Fruit fly (Drosophila melanogaster): Measurements from ENCODE around the gene ppk19.

The ppk19 gene

dm6 chr3R:29699220-29699619 lies 27.0 kb downstream of the ppk19 start (continued):
- TF ChIP-seq bigmax (GFP tag; optimal IDR thresholded peaks at IDR 0.05) (no peak), Hr39 (optimal IDR thresholded peaks at IDR 0.05) (no peak), CG6272 (GFP tag; IDR thresholded peaks at IDR 0.05) (peak; percentile 39; the same call in 1 of the 2 replicates), Mrtf (GFP tag; IDR thresholded peaks at IDR 0.05) (no peak), CG3065 (GFP tag; optimal IDR thresholded peaks at IDR 0.05) (no peak), CG12942 (GFP tag; optimal IDR thresholded peaks at IDR 0.05) (no peak), CG30431 (GFP tag; optimal IDR thresholded peaks at IDR 0.05) (no peak), CG1602 (GFP tag; optimal IDR thresholded peaks at IDR 0.05) (no peak), CG2202 (tag; optimal IDR thresholded peaks at IDR 0.05) (no peak), CG18262 (tag; optimal IDR thresholded peaks at IDR 0.05) (peak; percentile 74), Fer3 (tag; optimal IDR thresholded peaks at IDR 0.05) (no peak), CG10209 (GFP tag; optimal IDR thresholded peaks at IDR 0.05) (no peak), Elba2 (GFP tag; optimal IDR thresholded peaks at IDR 0.05) (no peak), CG34376 (GFP tag; optimal IDR thresholded peaks at IDR 0.05) (no peak), CG42726 (GFP tag; IDR thresholded peaks at IDR 0.05; ENCODE audit: partially characterized antibody) (no peak), Doc2 (GFP tag; IDR thresholded peaks at IDR 0.05) (no peak), Mes4 (GFP tag; optimal IDR thresholded peaks at IDR 0.05) (no peak), CG12769 (tag; optimal IDR thresholded peaks at IDR 0.05) (no peak), Stat92E (GFP tag; optimal IDR thresholded peaks at IDR 0.05) (no peak), CG2889 (GFP tag; IDR thresholded peaks at IDR 0.05) (no peak), Pdp1 (GFP tag; optimal IDR thresholded peaks at IDR 0.05) (peak in 1 of 2 experiments; percentile 44), gem (tag; optimal IDR thresholded peaks at IDR 0.05) (peak; percentile 73), chn (GFP tag; optimal IDR thresholded peaks at IDR 0.05) (no peak), lov (optimal IDR thresholded peaks at IDR 0.05) (no peak), lov (GFP tag; IDR thresholded peaks at IDR 0.05) (no peak), cg (GFP tag; optimal IDR thresholded peaks at IDR 0.05) (no peak), dmrt99B (tag; optimal IDR thresholded peaks at IDR 0.05) (peak; percentile 62), chinmo (GFP tag; IDR thresholded peaks at IDR 0.05; ENCODE audit: partially characterized antibody) (no peak), CG12659 (GFP tag; optimal IDR thresholded peaks at IDR 0.05) (no peak), Vsx1 (GFP tag; optimal IDR thresholded peaks at IDR 0.05) (no peak), ranshi (GFP tag; IDR thresholded peaks at IDR 0.05) (peak; percentile 39; the same call in 1 of the 2 replicates), Atf3 (GFP tag; optimal IDR thresholded peaks at IDR 0.05) (no peak), CG10431 (GFP tag; optimal IDR thresholded peaks at IDR 0.05) (no peak), CTCF (GFP tag; optimal IDR thresholded peaks at IDR 0.05) (no peak)

dm6 chr3R:29701739-29702138 lies 29.5 kb downstream of the ppk19 start:
- TF ChIP-seq Nf-YB (GFP tag; optimal IDR thresholded peaks at IDR 0.05) (peak; percentile 75), Nf-YC (tag; optimal IDR thresholded peaks at IDR 0.05) (peak; percentile 50), sob (GFP tag; IDR thresholded peaks at IDR 0.05) (no peak)

- TF ChIP-seq grn (GFP tag; optimal IDR thresholded peaks at IDR 0.05) (no peak), Pdp1 (GFP tag; optimal IDR thresholded peaks at IDR 0.05) (peak in 1 of 2 experiments; percentile 52), peb (GFP tag; IDR thresholded peaks at IDR 0.05) (no peak), CG2875 (GFP tag; optimal IDR thresholded peaks at IDR 0.05) (no peak), CG10979 (tag; optimal IDR thresholded peaks at IDR 0.05) (peak; percentile 29), CG11504 (tag; optimal IDR thresholded peaks at IDR 0.05) (peak; percentile 0), CG1603 (tag; optimal IDR thresholded peaks at IDR 0.05) (peak; percentile 28), phol (tag; optimal IDR thresholded peaks at IDR 0.05) (peak; percentile 4), Taf1 (GFP tag; IDR thresholded peaks at IDR 0.05) (no peak), sens (GFP tag) (peak; percentile 41), gem (tag; optimal IDR thresholded peaks at IDR 0.05) (peak; percentile 13), CG14710 (tag; optimal IDR thresholded peaks at IDR 0.05) (peak; percentile 5), CG32532 (GFP tag; IDR thresholded peaks at IDR 0.05) (no peak), Xrp1 (GFP tag; IDR thresholded peaks at IDR 0.05) (peak; percentile 54; the same call in 1 of the 2 replicates), CG2712 (tag; optimal IDR thresholded peaks at IDR 0.05) (peak; percentile 19), nmo (GFP tag; optimal IDR thresholded peaks at IDR 0.05) (no peak), CG18262 (tag; optimal IDR thresholded peaks at IDR 0.05) (peak; percentile 13)
Observed at dm6 chr3R:29704557-29704956, 32.3 kb downstream of the ppk19 start.

Measured in whole organism, embryonic.